Fruit fly (Drosophila melanogaster) Kc167 (cell line): ENCODE measurements around the gene nesd.

ENCODE experiments used
- Myc ChIP-seq: fragments of >200 bp; optimal IDR thresholded peaks from 2 replicates; lab custom pipeline; 2017; ENCODE audit warnings: missing external identifiers
- Sin3A ChIP-seq: fragments of >200 bp; optimal IDR thresholded peaks from 2 replicates; lab custom pipeline; 2018; ENCODE audit warnings: missing external identifiers
- h ChIP-seq: fragments of >200 bp; optimal IDR thresholded peaks from 3 replicates; lab custom pipeline; 2018; ENCODE audit warnings: missing external identifiers
- insv ChIP-seq: fragments of >200 bp; optimal IDR thresholded peaks from 3 replicates; lab custom pipeline; 2018; ENCODE audit warnings: missing external identifiers

DNA sequence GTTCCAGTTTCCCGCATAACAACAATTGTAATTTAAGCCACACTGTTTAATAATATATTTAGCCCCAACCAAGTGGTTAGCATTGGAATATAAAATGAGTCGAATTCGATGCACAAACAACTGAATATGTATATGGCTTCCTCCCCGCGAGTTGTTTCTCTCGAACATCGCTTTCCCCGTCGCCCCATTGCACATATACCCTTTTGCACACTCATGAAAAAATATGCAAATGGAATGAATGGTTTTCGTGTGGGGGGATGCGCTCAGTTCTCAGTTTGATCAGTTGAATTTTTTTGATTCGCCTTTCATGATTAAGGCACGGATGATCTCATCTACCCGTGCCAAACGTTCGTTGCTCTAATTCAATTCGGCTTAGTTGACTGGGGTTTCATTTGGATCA, 13.0 kb upstream of the nesd start:
- no peak for TF ChIP-seq h (lab: Kevin White, UChicago)
- TF ChIP-seq Sin3A (lab: Kevin White, UChicago), result no peak
- TF ChIP-seq Myc (lab: Kevin White, UChicago), result no peak
- no peak for TF ChIP-seq insv (lab: Kevin White, UChicago)
